Fruit fly (Drosophila melanogaster) whole organism, embryonic: ENCODE measurements around the gene CG5665.

ENCODE experiments used
- CG10209 ChIP-seq: fragments of 200-800 bp; sonication (Bioruptor generic); optimal IDR thresholded peaks from 3 replicates; lab custom pipeline; 2017; ENCODE audit warnings: missing biosample characterization, mild to moderate bottlenecking, missing genetic modification characterization, missing genetic modification reagents
- CG10267 ChIP-seq: fragments of 200-800 bp; sonication (Bioruptor generic); optimal IDR thresholded peaks from 2 replicates; lab custom pipeline; 2018; ENCODE audit warnings: missing biosample characterization, mild to moderate bottlenecking, missing genetic modification characterization, moderate library complexity
- CG12391 ChIP-seq: fragments of 200-800 bp; sonication (Bioruptor generic); optimal IDR thresholded peaks from 3 replicates; lab custom pipeline; 2018; ENCODE audit warnings: missing biosample characterization, mild to moderate bottlenecking, missing genetic modification characterization, moderate library complexity
- CG15696 ChIP-seq: fragments of 200-800 bp; sonication (Bioruptor generic); optimal IDR thresholded peaks from 2 replicates; lab custom pipeline; 2019; ENCODE audit warnings: missing biosample characterization, mild to moderate bottlenecking, missing genetic modification characterization, moderate library complexity
- CG1603 ChIP-seq: fragments of 200-800 bp; sonication (Bioruptor generic); optimal IDR thresholded peaks from 2 replicates; lab custom pipeline; 2019; ENCODE audit warnings: missing biosample characterization, mild to moderate bottlenecking, missing genetic modification characterization, moderate library complexity
- CG16815 ChIP-seq: fragments of 200-800 bp; sonication (Bioruptor generic); optimal IDR thresholded peaks from 3 replicates; lab custom pipeline; 2017; ENCODE audit warnings: missing biosample characterization, mild to moderate bottlenecking, missing genetic modification characterization
- CG17359 ChIP-seq: fragments of 200-800 bp; sonication (Bioruptor generic); optimal IDR thresholded peaks from 3 replicates; lab custom pipeline; 2018; ENCODE audit warnings: missing biosample characterization, mild to moderate bottlenecking, missing genetic modification characterization, moderate library complexity
- CG17802 ChIP-seq: fragments of 200-800 bp; sonication (Bioruptor generic); optimal IDR thresholded peaks from 2 replicates; lab custom pipeline; 2018; ENCODE audit warnings: missing biosample characterization, mild to moderate bottlenecking, missing genetic modification characterization, moderate library complexity
- CG1792 ChIP-seq: fragments of 200-800 bp; sonication (Bioruptor generic); optimal IDR thresholded peaks from 2 replicates; lab custom pipeline; 2016; ENCODE audit warnings: missing biosample characterization, missing genetic modification characterization
- CG2129 ChIP-seq: fragments of 200-800 bp; sonication (Bioruptor generic); IDR thresholded peaks from 2 replicates; pipeline ENCODE4 v1.3.6; 2022; ENCODE audit warnings: missing biosample characterization, missing genetic modification characterization; ENCODE audit not compliant: partially characterized antibody
- CG2199 ChIP-seq: fragments of 200-800 bp; sonication (Bioruptor generic); IDR thresholded peaks from 3 replicates; pipeline ENCODE4 v1.3.6; 2022; ENCODE audit warnings: missing biosample characterization, missing genetic modification characterization
- CG30020 ChIP-seq: fragments of 200-800 bp; optimal IDR thresholded peaks from 2 replicates; lab custom pipeline; 2019; ENCODE audit warnings: missing biosample characterization, mild to moderate bottlenecking, missing genetic modification characterization, moderate library complexity
- CG30431 ChIP-seq: fragments of 200-800 bp; sonication (Bioruptor generic); optimal IDR thresholded peaks from 2 replicates; lab custom pipeline; 2017; ENCODE audit warnings: missing biosample characterization, missing genetic modification characterization
- CG3407 ChIP-seq: fragments of 200-800 bp; sonication (Bioruptor generic); optimal IDR thresholded peaks from 2 replicates; lab custom pipeline; 2018; ENCODE audit warnings: missing biosample characterization, mild to moderate bottlenecking, missing genetic modification characterization
- CG4424 ChIP-seq: fragments of 200-800 bp; sonication (Bioruptor generic); optimal IDR thresholded peaks from 3 replicates; lab custom pipeline; 2016; ENCODE audit warnings: missing biosample characterization, missing genetic modification characterization
- CG4820 ChIP-seq: fragments of 200-800 bp; sonication (Bioruptor generic); optimal IDR thresholded peaks from 3 replicates; lab custom pipeline; 2016; ENCODE audit warnings: missing biosample characterization, missing genetic modification characterization
- CG6813 ChIP-seq: fragments of 200-800 bp; sonication (Bioruptor generic); optimal IDR thresholded peaks from 2 replicates; lab custom pipeline; 2017; ENCODE audit warnings: missing biosample characterization, missing genetic modification characterization, mild to moderate bottlenecking, moderate library complexity, missing genetic modification reagents
- CG7839 ChIP-seq: fragments of 200-800 bp; sonication (Bioruptor generic); optimal IDR thresholded peaks from 3 replicates; lab custom pipeline; 2018; ENCODE audit warnings: missing biosample characterization, mild to moderate bottlenecking, missing genetic modification characterization, moderate library complexity
- CG8290 ChIP-seq, 3 experiments: fragments of 200-800 bp; sonication (Bioruptor generic); optimal IDR thresholded peaks; 2 replicates each; lab custom pipeline; 2016 to 2019; ENCODE audit warnings: missing biosample characterization in 3 of 3, missing genetic modification characterization in 3 of 3, mild to moderate bottlenecking in 2 of 3, moderate library complexity in 1 of 3
- CHES-1-like ChIP-seq: fragments of 200-800 bp; sonication (Bioruptor generic); optimal IDR thresholded peaks from 2 replicates; lab custom pipeline; 2016; ENCODE audit warnings: missing biosample characterization, missing genetic modification characterization
- CoRest ChIP-seq: fragments of 200-800 bp; sonication (Bioruptor generic); optimal IDR thresholded peaks from 3 replicates; lab custom pipeline; 2018; ENCODE audit warnings: missing biosample characterization, mild to moderate bottlenecking, missing genetic modification characterization, moderate library complexity
- Ets97D ChIP-seq: fragments of 200-800 bp; sonication (Bioruptor generic); optimal IDR thresholded peaks from 3 replicates; lab custom pipeline; 2016; ENCODE audit warnings: missing biosample characterization, missing genetic modification characterization
- Fer3 ChIP-seq: fragments of 200-800 bp; sonication (Bioruptor generic); optimal IDR thresholded peaks from 2 replicates; lab custom pipeline; 2018; ENCODE audit warnings: missing biosample characterization, mild to moderate bottlenecking, missing genetic modification characterization, moderate library complexity
- HLHmδ ChIP-seq: fragments of 200-800 bp; sonication (Bioruptor generic); optimal IDR thresholded peaks from 2 replicates; lab custom pipeline; 2018; ENCODE audit warnings: missing biosample characterization, mild to moderate bottlenecking, missing genetic modification characterization, moderate library complexity
- Med ChIP-seq: fragments of 200-800 bp; sonication (Bioruptor generic); peaks from one replicate; lab custom pipeline; 2016; ENCODE audit warnings: missing biosample characterization, missing genetic modification characterization, mild to moderate bottlenecking, inconsistent platforms, moderate library complexity
- NK7.1 ChIP-seq: fragments of 200-800 bp; sonication (Bioruptor generic); optimal IDR thresholded peaks from 3 replicates; lab custom pipeline; 2016; ENCODE audit warnings: missing biosample characterization, missing genetic modification characterization
- Trl ChIP-seq, 3 experiments: fragments of >200 bp in 2 of 3; fragments of 200-800 bp in 1 of 3; sonication (Bioruptor generic) in 1 of 3; optimal IDR thresholded peaks; 2 replicates in 1 of 3; 3 replicates in 2 of 3; lab custom pipeline; 2016 to 2017; ENCODE audit warnings: missing biosample characterization in 1 of 3, missing genetic modification characterization in 1 of 3
- ash1 ChIP-seq: fragments of 200-800 bp; sonication (Bioruptor generic); optimal IDR thresholded peaks from 2 replicates; lab custom pipeline; 2018; ENCODE audit warnings: missing biosample characterization, mild to moderate bottlenecking, missing genetic modification characterization
- cad ChIP-seq: fragments of >200 bp; optimal IDR thresholded peaks from 2 replicates; lab custom pipeline; 2017; ENCODE audit warnings: missing biosample characterization, missing genetic modification characterization
- cas ChIP-seq: fragments of 200-800 bp; sonication (Bioruptor generic); IDR thresholded peaks from 2 replicates; pipeline ENCODE4 v1.3.6; 2022; ENCODE audit warnings: missing biosample characterization, missing genetic modification characterization
- chif ChIP-seq, 2 experiments: fragments of 200-800 bp; sonication (Bioruptor generic); optimal IDR thresholded peaks; 3 replicates each; lab custom pipeline; 2016; ENCODE audit warnings: missing biosample characterization in 2 of 2, missing genetic modification characterization in 2 of 2
- chm ChIP-seq: fragments of 200-800 bp; sonication (Bioruptor generic); IDR thresholded peaks from 2 replicates; pipeline ENCODE4 v1.3.6; 2022; ENCODE audit warnings: missing biosample characterization, missing genetic modification characterization
- croc ChIP-seq: fragments of 200-800 bp; sonication (Bioruptor generic); conservative IDR thresholded peaks from 3 replicates; pipeline ENCODE4 v1.3.6; 2022; ENCODE audit warnings: missing biosample characterization, missing genetic modification characterization
- da ChIP-seq: fragments of 200-800 bp; sonication (Bioruptor generic); optimal IDR thresholded peaks from 2 replicates; lab custom pipeline; 2016; ENCODE audit warnings: missing biosample characterization, missing genetic modification characterization
- dmrt11E ChIP-seq: fragments of 200-800 bp; sonication (Bioruptor generic); optimal IDR thresholded peaks from 3 replicates; lab custom pipeline; 2018; ENCODE audit warnings: missing biosample characterization, mild to moderate bottlenecking, missing genetic modification characterization, moderate library complexity
- dpn ChIP-seq, 2 experiments: fragments of 200-800 bp; sonication (Bioruptor generic); optimal IDR thresholded peaks; 3 replicates each; lab custom pipeline; 2016; ENCODE audit warnings: missing biosample characterization in 2 of 2, missing genetic modification characterization in 2 of 2
- eve ChIP-seq, 2 experiments: fragments of >200 bp; optimal IDR thresholded peaks; 2 replicates each; lab custom pipeline; 2017; ENCODE audit warnings: missing biosample characterization in 2 of 2, missing genetic modification characterization in 2 of 2
- grau ChIP-seq: fragments of 200-800 bp; optimal IDR thresholded peaks from 3 replicates; lab custom pipeline; 2019; ENCODE audit warnings: missing biosample characterization, mild to moderate bottlenecking, missing genetic modification characterization, moderate library complexity
- ken ChIP-seq: fragments of 200-800 bp; sonication (Bioruptor generic); IDR thresholded peaks from 3 replicates; pipeline ENCODE4 v1.3.6; 2022; ENCODE audit warnings: missing biosample characterization, missing genetic modification characterization
- lov ChIP-seq, 2 experiments: fragments of 200-800 bp in 1 of 2; fragments of >200 bp in 1 of 2; sonication (Bioruptor generic) in 1 of 2; IDR thresholded peaks in 1 of 2; optimal IDR thresholded peaks in 1 of 2; 2 replicates in 1 of 2; 3 replicates in 1 of 2; pipeline versions ENCODE4 v1.3.6 to Lab custom; 2017 to 2022; ENCODE audit warnings: missing biosample characterization in 1 of 2, missing genetic modification characterization in 1 of 2
- prd ChIP-seq, 3 experiments: fragments of >200 bp in 2 of 3; fragments of 200-800 bp in 1 of 3; sonication (Bioruptor generic) in 1 of 3; optimal IDR thresholded peaks in 2 of 3; IDR thresholded peaks in 1 of 3; 2 replicates in 2 of 3; 3 replicates in 1 of 3; pipeline versions ENCODE4 v1.3.6 to Lab custom; 2017 to 2022; ENCODE audit warnings: missing biosample characterization in 1 of 3, missing genetic modification characterization in 1 of 3
- pum ChIP-seq: fragments of 200-800 bp; sonication (Bioruptor generic); optimal IDR thresholded peaks from 2 replicates; lab custom pipeline; 2016; ENCODE audit warnings: missing biosample characterization, missing genetic modification characterization
- sens ChIP-seq: fragments of 200-800 bp; sonication (Bioruptor generic); peaks from one replicate; lab custom pipeline; 2016; ENCODE audit warnings: missing biosample characterization, missing genetic modification characterization
- sim ChIP-seq: fragments of 200-800 bp; sonication (Bioruptor generic); IDR thresholded peaks from 2 replicates; pipeline ENCODE4 v1.3.6; 2022; ENCODE audit warnings: missing biosample characterization, missing genetic modification characterization
- unpg ChIP-seq: fragments of 200-800 bp; sonication (Bioruptor generic); optimal IDR thresholded peaks from 3 replicates; lab custom pipeline; 2018; ENCODE audit warnings: missing biosample characterization, mild to moderate bottlenecking, missing genetic modification characterization, moderate library complexity
- vnd ChIP-seq: fragments of 200-800 bp; sonication (Bioruptor generic); IDR thresholded peaks from 3 replicates; pipeline ENCODE4 v1.3.6; 2022; ENCODE audit warnings: missing biosample characterization, missing genetic modification characterization; ENCODE audit not compliant: partially characterized antibody

CG5665 gene

DNA sequence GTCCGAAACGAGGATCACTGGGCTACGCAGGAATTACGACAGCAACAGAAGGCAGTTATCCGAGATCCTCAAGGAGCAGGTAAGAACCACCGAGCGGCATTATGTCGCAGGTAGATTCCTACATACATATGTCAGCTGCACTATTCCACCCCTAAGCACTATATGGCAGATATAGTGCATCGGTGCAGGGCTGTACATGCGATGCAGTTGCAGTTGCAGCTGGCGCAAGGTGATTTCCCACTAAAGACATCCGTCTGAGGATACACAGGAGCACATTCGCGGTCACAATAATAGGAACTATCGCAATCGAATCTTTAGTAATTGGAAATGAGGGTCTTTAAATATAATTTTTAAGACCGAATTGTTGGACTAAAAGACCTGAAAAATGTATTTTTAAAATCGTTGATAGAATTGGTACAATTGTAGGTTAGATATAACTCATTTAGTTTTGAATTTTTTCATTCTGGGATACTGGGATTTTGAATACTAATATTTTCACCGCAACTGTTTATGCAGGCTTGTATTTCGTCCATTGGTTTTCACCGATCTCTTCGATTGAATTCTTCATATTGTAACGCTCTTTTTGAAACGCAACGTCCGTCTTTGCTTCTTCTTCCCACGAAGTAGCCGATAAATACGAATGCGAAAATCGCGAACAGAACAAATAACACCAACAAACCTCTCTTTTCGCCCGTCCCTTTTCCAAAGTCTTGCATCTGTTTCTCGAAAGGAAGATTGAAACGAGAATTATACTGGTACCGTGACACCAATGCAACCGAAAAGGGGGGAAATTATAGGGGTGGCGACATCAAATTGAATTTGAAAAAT is 44.6 kb downstream of the CG5665 start (continued):
- peak; percentile 30 for TF ChIP-seq CoRest (tag; lab: Kevin White, UChicago)
- peak; percentile 60 for TF ChIP-seq CG12391 (tag; lab: Kevin White, UChicago)
- 0 out of 2 replicates have a peak, but pooled peaks have one; percentile 15 for TF ChIP-seq chm (GFP tag; lab: Robert Waterston, UW)
- TF ChIP-seq CG17359 (tag; lab: Kevin White, UChicago): no peak
- peak; percentile 90 for TF ChIP-seq da (GFP tag; lab: Kevin White, UChicago)
- TF ChIP-seq Med (GFP tag; lab: Kevin White, UChicago): peak; percentile 54
- no peak for TF ChIP-seq CG30020 (tag; lab: Kevin White, UChicago)
- no peak for TF ChIP-seq lov (optimal IDR thresholded peaks at IDR 0.05; lab: Kevin White, UChicago)
- 0 out of 3 replicates have a peak, but pooled peaks have one; percentile 34 for TF ChIP-seq lov (GFP tag; IDR thresholded peaks at IDR 0.05; lab: Robert Waterston, UW)
- peak; percentile 50 for TF ChIP-seq CG16815
- TF ChIP-seq Ets97D (GFP tag; lab: Kevin White, UChicago): no peak
- TF ChIP-seq CG2199 (GFP tag; lab: Robert Waterston, UW): peak; percentile 79; the same call in 1 of the 3 replicates
- no peak for TF ChIP-seq cas (GFP tag; lab: Robert Waterston, UW)
- TF ChIP-seq CG10267 (tag; lab: Kevin White, UChicago): peak; percentile 72
- TF ChIP-seq dmrt11E (tag; lab: Kevin White, UChicago): peak; percentile 86
- peak; percentile 12 for TF ChIP-seq CHES-1-like (GFP tag; lab: Kevin White, UChicago)
- TF ChIP-seq unpg: peak; percentile 27
- peak in 1 of 2 experiments; percentile 60 for TF ChIP-seq eve (GFP tag; optimal IDR thresholded peaks at IDR 0.05; lab: Kevin White, UChicago)
- TF ChIP-seq pum (GFP tag; lab: Kevin White, UChicago): peak; percentile 8
- TF ChIP-seq cad (GFP tag; lab: Kevin White, UChicago): peak; percentile 64
- peak; percentile 95 for TF ChIP-seq CG15696 (tag; lab: Kevin White, UChicago)
- no peak for TF ChIP-seq croc
- TF ChIP-seq CG30431 (GFP tag; lab: Kevin White, UChicago): peak; percentile 30
- TF ChIP-seq CG4424: peak; percentile 25
- TF ChIP-seq ken: 0 out of 3 replicates have a peak, but pooled peaks have one; percentile 13
- TF ChIP-seq CG2129 (GFP tag; lab: Robert Waterston, UW): no peak
- peak in 1 of 2 experiments; percentile 57 for TF ChIP-seq chif (GFP tag; optimal IDR thresholded peaks at IDR 0.05; lab: Kevin White, UChicago)
- TF ChIP-seq Trl (optimal IDR thresholded peaks at IDR 0.05; lab: Kevin White, UChicago): no peak
- peak; percentile 7 for TF ChIP-seq Trl (GFP tag; optimal IDR thresholded peaks at IDR 0.05; lab: Kevin White, UChicago)
- no peak for TF ChIP-seq ash1 (GFP tag; lab: Kevin White, UChicago)
- peak; percentile 30 for TF ChIP-seq CG4820 (GFP tag; lab: Kevin White, UChicago)
- TF ChIP-seq CG8290 (GFP tag; optimal IDR thresholded peaks at IDR 0.05; lab: Kevin White, UChicago): peak; percentile 29
- peak in 1 of 2 experiments; percentile 19 for TF ChIP-seq CG8290 (tag; optimal IDR thresholded peaks at IDR 0.05; lab: Kevin White, UChicago)
- no peak for TF ChIP-seq CG3407 (GFP tag; lab: Kevin White, UChicago)
- TF ChIP-seq prd (optimal IDR thresholded peaks at IDR 0.05; lab: Kevin White, UChicago): no peak
- peak; percentile 84 for TF ChIP-seq prd (GFP tag; IDR thresholded peaks at IDR 0.05; lab: Robert Waterston, UW)
- peak; percentile 40 for TF ChIP-seq CG10209 (GFP tag; lab: Kevin White, UChicago)
- no peak for TF ChIP-seq HLHmδ (GFP tag; lab: Kevin White, UChicago)
- no peak for TF ChIP-seq CG1792 (GFP tag; lab: Kevin White, UChicago)
- TF ChIP-seq sens (GFP tag; lab: Kevin White, UChicago): peak; percentile 89
- no peak for TF ChIP-seq vnd (GFP tag; lab: Robert Waterston, UW)
- no peak for TF ChIP-seq Fer3 (tag; lab: Kevin White, UChicago)
- peak; percentile 43 for TF ChIP-seq CG7839
- TF ChIP-seq CG6813 (GFP tag; lab: Kevin White, UChicago): peak; percentile 15
- no peak for TF ChIP-seq CG17802 (tag; lab: Kevin White, UChicago)
- TF ChIP-seq dpn (GFP tag; optimal IDR thresholded peaks at IDR 0.05; lab: Kevin White, UChicago): peak in 1 of 2 experiments; percentile 5
- peak; percentile 26 for TF ChIP-seq CG1603 (tag; lab: Kevin White, UChicago)
- TF ChIP-seq grau: peak; percentile 54
- no peak for TF ChIP-seq sim (GFP tag; lab: Robert Waterston, UW)
- no peak for TF ChIP-seq NK7.1 (GFP tag; lab: Kevin White, UChicago)
